Worm (Caenorhabditis elegans) whole organism, mixed stage, embryonic: ENCODE data around the gene B0365.9.

Source experiments
- ceh-43 ChIP-seq: fragments of 200-800 bp; sonication (Bioruptor generic); optimal IDR thresholded peaks from 2 replicates; lab custom pipeline; 2018; ENCODE audit warnings: mild to moderate bottlenecking, missing genetic modification characterization, moderate library complexity, missing compliant biosample characterization
- unc-62 ChIP-seq: fragments of 150-350 bp; optimal IDR thresholded peaks from 2 replicates; lab custom pipeline; 2014; ENCODE audit warnings: missing biosample characterization, missing genetic modification reagents, missing genetic modification characterization

- TF ChIP-seq ceh-43 (GFP tag; lab: Kevin White, UChicago) (no peak), unc-62 (GFP tag; lab: Kevin White, UChicago) (no peak)
Measured at ce11 chrV:13088485-13088884, 44.9 kb downstream of the B0365.9 start.
